Worm (Caenorhabditis elegans): ENCODE results near the gene F01G12.18.

F01G12.18 gene

ce11 chrX:16389973-16390372 is 8.3 kb downstream of the F01G12.18 start:
- TF ChIP-seq unc-55 (GFP tag; optimal IDR thresholded peaks at IDR 0.05) (peak; percentile 94), pax-1 (tag; optimal IDR thresholded peaks at IDR 0.05) (no peak)

ce11 chrX:16389273-16389672 is 9.0 kb downstream of the F01G12.18 start, which contains the start of gene let-2:
let-2 (minus strand) TSS chrX:16389340.
- TF ChIP-seq K09A11.1 (tag; optimal IDR thresholded peaks at IDR 0.05; ENCODE audit: insufficient read depth) (no peak), hlh-13 (GFP tag; optimal IDR thresholded peaks at IDR 0.05) (no peak), ceh-22 (tag; optimal IDR thresholded peaks at IDR 0.05) (no peak), hlh-15 (tag; optimal IDR thresholded peaks at IDR 0.05) (no peak), syd-9 (tag; optimal IDR thresholded peaks at IDR 0.05) (peak; percentile 36), fkh-10 (GFP tag; optimal IDR thresholded peaks at IDR 0.05) (no peak), sox-4 (tag; optimal IDR thresholded peaks at IDR 0.05) (no peak), mec-3 (tag; optimal IDR thresholded peaks at IDR 0.05; ENCODE audit: borderline replicate concordance) (no peak), ceh-34 (tag; optimal IDR thresholded peaks at IDR 0.05) (peak; percentile 12), dmd-4 (tag; optimal IDR thresholded peaks at IDR 0.05; ENCODE audit: borderline replicate concordance) (no peak), ref-2 (tag; optimal IDR thresholded peaks at IDR 0.05) (no peak), pha-2 (tag; optimal IDR thresholded peaks at IDR 0.05) (no peak), pha-4 (tag; optimal IDR thresholded peaks at IDR 0.05) (no peak), npax-4 (tag; optimal IDR thresholded peaks at IDR 0.05) (no peak), sdc-2 (tag; optimal IDR thresholded peaks at IDR 0.05) (peak; percentile 20), ceh-45 (GFP tag; IDR thresholded peaks at IDR 0.05) (no peak), hlh-30 (tag; optimal IDR thresholded peaks at IDR 0.05; ENCODE audit: insufficient read depth) (no peak), pag-3 (tag; optimal IDR thresholded peaks at IDR 0.05; ENCODE audit: borderline replicate concordance) (no peak), ceh-18 (tag; optimal IDR thresholded peaks at IDR 0.05) (peak; percentile 52), unc-55 (GFP tag; optimal IDR thresholded peaks at IDR 0.05) (peak; percentile 21), ceh-19 (GFP tag; optimal IDR thresholded peaks at IDR 0.05) (no peak), hlh-6 (tag; optimal IDR thresholded peaks at IDR 0.05) (peak; percentile 4), rnt-1 (tag; optimal IDR thresholded peaks at IDR 0.05) (peak; percentile 52), ceh-14 (tag; optimal IDR thresholded peaks at IDR 0.05) (no peak), odd-2 (tag; optimal IDR thresholded peaks at IDR 0.05) (no peak), F13H6.1 (tag; optimal IDR thresholded peaks at IDR 0.05) (no peak), pat-9 (tag; optimal IDR thresholded peaks at IDR 0.05) (peak; percentile 17), ttx-3 (tag; optimal IDR thresholded peaks at IDR 0.05) (no peak), ceh-31 (tag; optimal IDR thresholded peaks at IDR 0.05) (no peak), nhr-232 (tag; optimal IDR thresholded peaks at IDR 0.05) (no peak), ceh-48 (tag; optimal IDR thresholded peaks at IDR 0.05) (no peak), nfya-1 (tag; optimal IDR thresholded peaks at IDR 0.05) (no peak), sox-2 (GFP tag; IDR thresholded peaks at IDR 0.05) (no peak), fax-1 (tag; optimal IDR thresholded peaks at IDR 0.05) (no peak), T23F11.4 (GFP tag; optimal IDR thresholded peaks at IDR 0.05) (no peak)

ce11 chrX:16388362-16388761 is 9.9 kb downstream of the F01G12.18 start:
- TF ChIP-seq Y22D7AL.16 (tag; optimal IDR thresholded peaks at IDR 0.05) (no peak), ceh-22 (tag; optimal IDR thresholded peaks at IDR 0.05) (no peak), hlh-30 (tag; optimal IDR thresholded peaks at IDR 0.05; ENCODE audit: insufficient read depth) (no peak), K09A11.1 (tag; optimal IDR thresholded peaks at IDR 0.05; ENCODE audit: insufficient read depth) (no peak), tbx-2 (tag; optimal IDR thresholded peaks at IDR 0.05) (no peak)
